Fruit fly (Drosophila melanogaster) whole organism, embryonic: ENCODE measurements around the gene JMJD5.

Experiments
- B-H2 ChIP-seq: fragments of 200-800 bp; sonication (Bioruptor generic); optimal IDR thresholded peaks from 2 replicates; lab custom pipeline; 2018; ENCODE audit warnings: missing biosample characterization, mild to moderate bottlenecking, missing genetic modification characterization
- CG10565 ChIP-seq: fragments of 200-800 bp; sonication (Bioruptor generic); optimal IDR thresholded peaks from 3 replicates; lab custom pipeline; 2016; ENCODE audit warnings: missing biosample characterization, mild to moderate bottlenecking, missing genetic modification characterization
- CG11085 ChIP-seq: fragments of 200-800 bp; sonication (Bioruptor generic); IDR thresholded peaks from 2 replicates; pipeline ENCODE4 v1.3.6; 2022; ENCODE audit warnings: missing biosample characterization, missing genetic modification characterization
- CG12236 ChIP-seq: fragments of 200-800 bp; sonication (Bioruptor generic); optimal IDR thresholded peaks from 2 replicates; lab custom pipeline; 2016; ENCODE audit warnings: missing biosample characterization, missing genetic modification characterization
- CG13296 ChIP-seq: fragments of 200-800 bp; sonication (Bioruptor generic); optimal IDR thresholded peaks from 3 replicates; lab custom pipeline; 2018; ENCODE audit warnings: missing biosample characterization, mild to moderate bottlenecking, missing genetic modification characterization
- CG14860 ChIP-seq: fragments of 200-800 bp; sonication (Bioruptor generic); IDR thresholded peaks from 3 replicates; pipeline ENCODE4 v1.3.6; 2022; ENCODE audit warnings: missing biosample characterization, missing genetic modification characterization; ENCODE audit not compliant: partially characterized antibody
- CG14965 ChIP-seq: fragments of 200-800 bp; sonication (Bioruptor generic); optimal IDR thresholded peaks from 2 replicates; lab custom pipeline; 2016; ENCODE audit warnings: missing biosample characterization, missing genetic modification characterization, borderline replicate concordance
- CG1603 ChIP-seq: fragments of 200-800 bp; sonication (Bioruptor generic); optimal IDR thresholded peaks from 2 replicates; lab custom pipeline; 2019; ENCODE audit warnings: missing biosample characterization, mild to moderate bottlenecking, missing genetic modification characterization, moderate library complexity
- CG16779 ChIP-seq: fragments of 200-800 bp; sonication (Bioruptor generic); IDR thresholded peaks from 2 replicates; pipeline ENCODE4 v1.3.6; 2022; ENCODE audit warnings: missing biosample characterization, missing genetic modification characterization
- CG16815 ChIP-seq: fragments of 200-800 bp; sonication (Bioruptor generic); optimal IDR thresholded peaks from 3 replicates; lab custom pipeline; 2017; ENCODE audit warnings: missing biosample characterization, mild to moderate bottlenecking, missing genetic modification characterization
- CG17802 ChIP-seq: fragments of 200-800 bp; sonication (Bioruptor generic); optimal IDR thresholded peaks from 2 replicates; lab custom pipeline; 2018; ENCODE audit warnings: missing biosample characterization, mild to moderate bottlenecking, missing genetic modification characterization, moderate library complexity
- CG3065 ChIP-seq: fragments of 200-800 bp; sonication (Bioruptor generic); optimal IDR thresholded peaks from 2 replicates; lab custom pipeline; 2016; ENCODE audit warnings: missing biosample characterization, missing genetic modification characterization
- CG31388 ChIP-seq: fragments of 200-800 bp; sonication (Bioruptor generic); optimal IDR thresholded peaks from 2 replicates; lab custom pipeline; 2016; ENCODE audit warnings: missing biosample characterization, missing genetic modification characterization
- CG3847 ChIP-seq: fragments of 200-800 bp; sonication (Bioruptor generic); IDR thresholded peaks from 2 replicates; pipeline ENCODE4 v1.3.6; 2022; ENCODE audit warnings: missing biosample characterization, missing genetic modification characterization
- CG6272 ChIP-seq: fragments of 200-800 bp; sonication (Bioruptor generic); IDR thresholded peaks from 2 replicates; pipeline ENCODE4 v1.3.6; 2022; ENCODE audit warnings: missing biosample characterization, missing genetic modification characterization
- CG6689 ChIP-seq: fragments of 200-800 bp; sonication (Bioruptor generic); IDR thresholded peaks from 2 replicates; pipeline ENCODE4 v1.3.6; 2022; ENCODE audit warnings: missing biosample characterization, missing genetic modification characterization
- Dad ChIP-seq: fragments of 200-800 bp; sonication (Bioruptor generic); optimal IDR thresholded peaks from 3 replicates; lab custom pipeline; 2016; ENCODE audit warnings: missing biosample characterization, missing genetic modification characterization
- Dek ChIP-seq: fragments of 200-800 bp; sonication (Bioruptor generic); optimal IDR thresholded peaks from 3 replicates; lab custom pipeline; 2019; ENCODE audit warnings: missing biosample characterization, mild to moderate bottlenecking, missing genetic modification characterization, moderate library complexity
- Dll ChIP-seq: fragments of 200-800 bp; sonication (Bioruptor generic); IDR thresholded peaks from 4 replicates; pipeline ENCODE4 v1.3.6; 2022; ENCODE audit warnings: missing biosample characterization, missing genetic modification characterization; ENCODE audit not compliant: partially characterized antibody
- Dp ChIP-seq: fragments of 200-800 bp; sonication (Bioruptor generic); optimal IDR thresholded peaks from 2 replicates; lab custom pipeline; 2018; ENCODE audit warnings: missing biosample characterization, mild to moderate bottlenecking, missing genetic modification characterization, moderate library complexity
- Dref ChIP-seq: fragments of 200-800 bp; sonication (Bioruptor generic); IDR thresholded peaks from 2 replicates; pipeline ENCODE4 v1.3.6; 2022; ENCODE audit warnings: missing biosample characterization, missing genetic modification characterization
- E2f1 ChIP-seq: fragments of 200-800 bp; sonication (Bioruptor generic); IDR thresholded peaks from 2 replicates; pipeline ENCODE4 v1.3.6; 2022; ENCODE audit warnings: missing biosample characterization, missing genetic modification characterization
- Hey ChIP-seq: fragments of 200-800 bp; sonication (Bioruptor generic); optimal IDR thresholded peaks from 3 replicates; lab custom pipeline; 2018; ENCODE audit warnings: missing biosample characterization, mild to moderate bottlenecking, missing genetic modification characterization
- HmgZ ChIP-seq: fragments of 200-800 bp; sonication (Bioruptor generic); optimal IDR thresholded peaks from 2 replicates; lab custom pipeline; 2018; ENCODE audit warnings: missing biosample characterization, mild to moderate bottlenecking, missing genetic modification characterization
- Hmx ChIP-seq: fragments of 200-800 bp; sonication (Bioruptor generic); optimal IDR thresholded peaks from 2 replicates; lab custom pipeline; 2016; ENCODE audit warnings: missing biosample characterization, missing genetic modification characterization
- Hr78 ChIP-seq, 2 experiments: fragments of 200-800 bp in 1 of 2; fragments of >200 bp in 1 of 2; sonication (Bioruptor generic) in 1 of 2; optimal IDR thresholded peaks; 2 replicates each; lab custom pipeline; 2017 to 2019; ENCODE audit warnings: missing biosample characterization in 2 of 2, missing genetic modification characterization in 2 of 2, mild to moderate bottlenecking in 1 of 2, moderate library complexity in 1 of 2
- Lpt ChIP-seq: fragments of >200 bp; optimal IDR thresholded peaks from 2 replicates; lab custom pipeline; 2018; ENCODE audit warnings: missing biosample characterization, missing genetic modification characterization
- MTF-1 ChIP-seq: fragments of 200-800 bp; sonication (Bioruptor generic); optimal IDR thresholded peaks from 2 replicates; lab custom pipeline; 2018; ENCODE audit warnings: missing biosample characterization, mild to moderate bottlenecking, missing genetic modification characterization, borderline replicate concordance
- Mad ChIP-seq: fragments of 200-800 bp; sonication (Bioruptor generic); optimal IDR thresholded peaks from 2 replicates; lab custom pipeline; 2016; ENCODE audit warnings: missing biosample characterization, missing genetic modification characterization
- Nf-YC ChIP-seq: fragments of 200-800 bp; optimal IDR thresholded peaks from 3 replicates; lab custom pipeline; 2019; ENCODE audit warnings: missing biosample characterization, mild to moderate bottlenecking, missing genetic modification characterization, moderate library complexity
- PHDP ChIP-seq: fragments of 200-800 bp; sonication (Bioruptor generic); optimal IDR thresholded peaks from 3 replicates; lab custom pipeline; 2018; ENCODE audit warnings: missing biosample characterization, mild to moderate bottlenecking, missing genetic modification characterization, moderate library complexity
- Xbp1 ChIP-seq: fragments of 200-800 bp; sonication (Bioruptor generic); optimal IDR thresholded peaks from 3 replicates; lab custom pipeline; 2016; ENCODE audit warnings: missing biosample characterization, mild to moderate bottlenecking, missing genetic modification characterization
- ase ChIP-seq: fragments of 200-800 bp; sonication (Bioruptor generic); IDR thresholded peaks from 3 replicates; pipeline ENCODE4 v1.3.6; 2022; ENCODE audit warnings: missing biosample characterization, missing genetic modification characterization
- ato ChIP-seq: fragments of 200-800 bp; sonication (Bioruptor generic); IDR thresholded peaks from 2 replicates; pipeline ENCODE4 v1.3.6; 2022; ENCODE audit warnings: missing biosample characterization, missing genetic modification characterization; ENCODE audit not compliant: partially characterized antibody
- disco-r ChIP-seq: fragments of 200-800 bp; sonication (Bioruptor generic); optimal IDR thresholded peaks from 2 replicates; lab custom pipeline; 2016; ENCODE audit warnings: missing biosample characterization, missing genetic modification characterization
- ems ChIP-seq: fragments of 200-800 bp; sonication (Bioruptor generic); optimal IDR thresholded peaks from 3 replicates; lab custom pipeline; 2016; ENCODE audit warnings: missing biosample characterization, missing genetic modification characterization
- ind ChIP-seq: fragments of 200-800 bp; sonication (Bioruptor generic); optimal IDR thresholded peaks from 3 replicates; lab custom pipeline; 2016; ENCODE audit warnings: missing biosample characterization, missing genetic modification characterization
- lab ChIP-seq: fragments of 200-800 bp; sonication (Bioruptor generic); optimal IDR thresholded peaks from 3 replicates; lab custom pipeline; 2017; ENCODE audit warnings: missing biosample characterization, missing genetic modification characterization, mild to moderate bottlenecking, moderate library complexity, missing genetic modification reagents
- luna ChIP-seq: fragments of 200-800 bp; sonication (Bioruptor generic); optimal IDR thresholded peaks from 2 replicates; lab custom pipeline; 2016; ENCODE audit warnings: missing biosample characterization, missing genetic modification characterization
- mam ChIP-seq: fragments of 200-800 bp; sonication (Bioruptor generic); optimal IDR thresholded peaks from 3 replicates; lab custom pipeline; 2016; ENCODE audit warnings: missing biosample characterization, missing genetic modification characterization
- pho ChIP-seq: fragments of 200-800 bp; sonication (Bioruptor generic); optimal IDR thresholded peaks from 2 replicates; lab custom pipeline; 2016; ENCODE audit warnings: missing biosample characterization, missing genetic modification characterization
- sc ChIP-seq, 3 experiments: fragments of >200 bp in 2 of 3; fragments of 200-800 bp in 1 of 3; sonication (Bioruptor generic) in 1 of 3; optimal IDR thresholded peaks; 2 replicates in 2 of 3; 3 replicates in 1 of 3; lab custom pipeline; 2017; ENCODE audit warnings: mild to moderate bottlenecking in 1 of 3, missing biosample characterization in 1 of 3, missing genetic modification characterization in 1 of 3, missing genetic modification reagents in 1 of 3
- so ChIP-seq: fragments of 200-800 bp; sonication (Bioruptor generic); IDR thresholded peaks from 3 replicates; pipeline ENCODE4 v1.3.6; 2022; ENCODE audit warnings: missing biosample characterization, missing genetic modification characterization
- tgo ChIP-seq: fragments of 200-800 bp; sonication (Bioruptor generic); IDR thresholded peaks from 3 replicates; pipeline ENCODE4 v1.3.6; 2022; ENCODE audit warnings: missing biosample characterization, missing genetic modification characterization
- trh ChIP-seq: fragments of 200-800 bp; sonication (Bioruptor generic); optimal IDR thresholded peaks from 2 replicates; lab custom pipeline; 2016; ENCODE audit warnings: missing biosample characterization, missing genetic modification characterization
- unpg ChIP-seq: fragments of 200-800 bp; sonication (Bioruptor generic); optimal IDR thresholded peaks from 3 replicates; lab custom pipeline; 2018; ENCODE audit warnings: missing biosample characterization, mild to moderate bottlenecking, missing genetic modification characterization, moderate library complexity
- vvl ChIP-seq: fragments of 200-800 bp; sonication (Bioruptor generic); IDR thresholded peaks from 2 replicates; pipeline ENCODE4 v1.3.6; 2022; ENCODE audit warnings: missing biosample characterization, missing genetic modification characterization
- wek ChIP-seq: fragments of 200-800 bp; sonication (Bioruptor generic); optimal IDR thresholded peaks from 3 replicates; lab custom pipeline; 2018; ENCODE audit warnings: missing biosample characterization, mild to moderate bottlenecking, missing genetic modification characterization, moderate library complexity
- zf30C ChIP-seq: fragments of 200-800 bp; sonication (Bioruptor generic); optimal IDR thresholded peaks from 3 replicates; lab custom pipeline; 2018; ENCODE audit warnings: missing biosample characterization, mild to moderate bottlenecking, missing genetic modification characterization

The JMJD5 gene

DNA sequence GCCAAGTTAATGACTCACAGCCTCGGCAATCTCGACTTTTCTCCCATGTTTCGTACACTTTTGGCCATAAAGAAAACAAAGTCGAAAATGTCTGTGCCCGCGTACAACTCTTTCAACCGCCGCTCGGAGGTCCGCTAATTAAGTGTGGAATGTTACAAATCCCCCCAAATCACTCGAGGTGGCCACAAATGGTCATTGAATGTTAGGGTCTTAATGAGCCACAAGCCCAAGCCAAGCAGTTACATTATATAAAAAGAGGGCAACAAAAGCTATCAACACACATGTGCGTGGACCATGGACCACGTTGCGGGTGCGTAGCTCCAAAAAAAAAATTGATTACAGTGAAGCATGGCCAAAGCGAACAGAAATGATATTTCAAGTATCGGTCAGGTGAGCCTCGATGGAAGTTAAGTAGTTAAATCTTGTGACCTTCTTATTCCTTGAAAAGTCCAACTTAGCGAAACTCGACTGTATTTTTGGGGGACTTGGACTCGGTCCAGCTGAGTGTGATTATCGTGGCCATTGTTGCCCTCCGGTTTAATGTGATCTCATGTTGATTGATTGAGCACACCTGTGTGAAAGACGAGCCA lies 21.8 kb downstream of the JMJD5 start (continued):
- peak; percentile 57 for TF ChIP-seq CG17802
- TF ChIP-seq so (GFP tag; lab: Robert Waterston, UW), result peak; percentile 94
- peak; percentile 80 for TF ChIP-seq CG12236 (GFP tag; lab: Kevin White, UChicago)
- no peak for TF ChIP-seq CG14860
- TF ChIP-seq PHDP (tag; lab: Kevin White, UChicago), result peak; percentile 86
- peak; percentile 93 for TF ChIP-seq tgo (GFP tag; lab: Robert Waterston, UW)
- no peak for TF ChIP-seq Dp
- TF ChIP-seq Dll (GFP tag; lab: Robert Waterston, UW), result no peak
- no peak for TF ChIP-seq Lpt (GFP tag; lab: Kevin White, UChicago)
- TF ChIP-seq trh (GFP tag; lab: Kevin White, UChicago), result peak; percentile 74
- no peak for TF ChIP-seq zf30C (GFP tag; lab: Kevin White, UChicago)
- TF ChIP-seq ind (GFP tag; lab: Kevin White, UChicago), result peak; percentile 92
- peak; percentile 78 for TF ChIP-seq wek (GFP tag; lab: Kevin White, UChicago)
- TF ChIP-seq CG6689 (GFP tag; lab: Robert Waterston, UW), result peak; percentile 90
- TF ChIP-seq Xbp1 (GFP tag; lab: Kevin White, UChicago), result peak; percentile 93
- peak; percentile 41 for TF ChIP-seq CG3065
- TF ChIP-seq CG3847 (GFP tag; lab: Robert Waterston, UW), result peak; percentile 92
- peak; percentile 21 for TF ChIP-seq Hmx (GFP tag; lab: Kevin White, UChicago)
- TF ChIP-seq Nf-YC, result peak; percentile 52
- peak; percentile 89 for TF ChIP-seq unpg (GFP tag; lab: Kevin White, UChicago)
- peak; percentile 87 for TF ChIP-seq ems (GFP tag; lab: Kevin White, UChicago)
- TF ChIP-seq CG1603 (tag; lab: Kevin White, UChicago), result peak; percentile 93
- TF ChIP-seq ato (GFP tag; lab: Robert Waterston, UW), result no peak
- peak; percentile 77 for TF ChIP-seq HmgZ (tag; lab: Kevin White, UChicago)
- peak; percentile 97 for TF ChIP-seq vvl
- no peak for TF ChIP-seq sc (optimal IDR thresholded peaks at IDR 0.05; lab: Kevin White, UChicago)
- TF ChIP-seq sc (GFP tag; optimal IDR thresholded peaks at IDR 0.05; lab: Kevin White, UChicago), result peak; percentile 69
- TF ChIP-seq CG14965 (GFP tag; lab: Kevin White, UChicago), result peak; percentile 58
- peak; percentile 92 for TF ChIP-seq E2f1 (GFP tag; lab: Robert Waterston, UW)
- peak; percentile 86 for TF ChIP-seq CG6272
- peak; percentile 94 for TF ChIP-seq lab
- TF ChIP-seq CG31388 (GFP tag; lab: Kevin White, UChicago), result peak; percentile 47
- TF ChIP-seq CG16779, result peak; percentile 90
- TF ChIP-seq B-H2 (GFP tag; lab: Kevin White, UChicago), result peak; percentile 64
- TF ChIP-seq Dek (tag; lab: Kevin White, UChicago), result peak; percentile 89
- peak; percentile 95 for TF ChIP-seq ase (GFP tag; lab: Robert Waterston, UW)
- peak; percentile 36; the same call in 1 of the 2 replicates for TF ChIP-seq Dref (GFP tag; lab: Robert Waterston, UW)
- TF ChIP-seq CG11085, result peak; percentile 83
- peak; percentile 49 for TF ChIP-seq Hey
- no peak for TF ChIP-seq CG10565 (GFP tag; lab: Kevin White, UChicago)
- TF ChIP-seq disco-r (GFP tag; lab: Kevin White, UChicago), result peak; percentile 82
- TF ChIP-seq CG16815 (GFP tag; lab: Kevin White, UChicago), result peak; percentile 61
- TF ChIP-seq Dad (GFP tag; lab: Kevin White, UChicago), result peak; percentile 84
- TF ChIP-seq MTF-1 (GFP tag; lab: Kevin White, UChicago), result peak; percentile 79
- peak; percentile 81 for TF ChIP-seq pho
- peak; percentile 87 for TF ChIP-seq CG13296 (GFP tag; lab: Kevin White, UChicago)
- TF ChIP-seq Mad (GFP tag; lab: Kevin White, UChicago), result peak; percentile 76
- no peak for TF ChIP-seq luna (GFP tag; lab: Kevin White, UChicago)
- peak; percentile 86 for TF ChIP-seq mam (GFP tag; lab: Kevin White, UChicago)
- peak in 1 of 2 experiments; percentile 82 for TF ChIP-seq Hr78 (GFP tag; optimal IDR thresholded peaks at IDR 0.05; lab: Kevin White, UChicago)
